Worm (Caenorhabditis elegans): ENCODE data around the gene nas-37.

The nas-37 gene

DNA sequence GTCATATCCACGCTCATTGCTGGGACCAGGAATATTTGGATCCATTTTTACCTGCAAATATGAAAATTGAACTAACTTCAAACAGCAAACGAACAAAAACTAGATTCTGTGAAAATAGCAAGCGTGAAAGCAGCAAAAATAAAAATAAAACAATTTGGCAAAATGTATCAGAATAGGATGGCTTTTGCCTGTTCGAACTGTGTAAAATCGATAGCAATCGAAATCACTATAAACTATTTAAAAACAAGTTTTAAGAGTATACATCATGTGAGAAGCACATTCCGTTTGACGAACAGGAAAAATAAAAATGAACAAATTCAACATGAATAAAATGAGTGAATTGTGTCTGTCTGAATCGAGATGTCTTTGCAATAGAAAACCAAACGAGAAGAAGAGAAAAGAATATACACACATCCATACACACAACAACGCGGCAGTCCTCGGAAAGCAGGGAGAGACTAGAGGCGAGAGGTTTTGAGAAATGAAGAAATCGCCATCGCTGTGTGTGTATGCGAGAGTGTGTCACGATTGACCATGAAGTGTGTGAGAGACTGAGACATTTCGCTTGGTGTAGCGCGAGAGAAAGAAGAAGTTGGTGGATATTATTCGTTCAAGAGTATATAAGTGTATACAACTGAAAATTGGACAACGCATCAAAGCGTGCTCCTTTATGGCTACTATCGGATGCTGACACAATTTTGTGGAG lies 49.3 kb downstream of the nas-37 start, which contains the start of gene phf-34:
phf-34 (minus strand) TSS at position 51 of the 706 bp plus-strand sequence.
- peak; percentile 22 for TF ChIP-seq mep-1 (tag; optimal IDR thresholded peaks at IDR 0.05)
- peak; percentile 38 for TF ChIP-seq unc-120 (tag; optimal IDR thresholded peaks at IDR 0.05; ENCODE audit: poor library complexity, severe bottlenecking)
- TF ChIP-seq snpc-4 (tag; optimal IDR thresholded peaks at IDR 0.05), result no peak
- TF ChIP-seq bed-3 (GFP tag; optimal IDR thresholded peaks at IDR 0.05), result no peak
- peak; percentile 66 for TF ChIP-seq ces-1 (GFP tag; optimal IDR thresholded peaks at IDR 0.05)
- no peak for TF ChIP-seq nhr-237 (tag; optimal IDR thresholded peaks at IDR 0.05)
- TF ChIP-seq mab-5 (tag; optimal IDR thresholded peaks at IDR 0.05), result no peak
- no peak for TF ChIP-seq ceh-43 (GFP tag; optimal IDR thresholded peaks at IDR 0.05)
- peak; percentile 28 for TF ChIP-seq sptf-1 (tag; optimal IDR thresholded peaks at IDR 0.05)
- TF ChIP-seq zip-8 (tag; optimal IDR thresholded peaks at IDR 0.05), result no peak
- TF ChIP-seq blmp-1 (tag; optimal IDR thresholded peaks at IDR 0.05), result no peak
- no peak for TF ChIP-seq lin-32 (GFP tag; optimal IDR thresholded peaks at IDR 0.05)
- TF ChIP-seq ceh-39 (tag; optimal IDR thresholded peaks at IDR 0.05), result no peak
- TF ChIP-seq lin-13 (tag; optimal IDR thresholded peaks at IDR 0.05), result no peak
- TF ChIP-seq unc-62 (GFP tag; optimal IDR thresholded peaks at IDR 0.05), result peak; percentile 37
- TF ChIP-seq M03D4.4 (tag; optimal IDR thresholded peaks at IDR 0.05), result no peak
- TF ChIP-seq nhr-12 (tag; optimal IDR thresholded peaks at IDR 0.05), result no peak
- no peak for TF ChIP-seq drap-1 (GFP tag; optimal IDR thresholded peaks at IDR 0.05)
- TF ChIP-seq tbx-8 (GFP tag; optimal IDR thresholded peaks at IDR 0.05), result no peak
- peak; percentile 22 for TF ChIP-seq mls-2 (tag; optimal IDR thresholded peaks at IDR 0.05)
- no peak for TF ChIP-seq nhr-76 (tag; optimal IDR thresholded peaks at IDR 0.05)
- no peak for TF ChIP-seq cnd-1 (tag; optimal IDR thresholded peaks at IDR 0.05)
- no peak for TF ChIP-seq sem-2 (GFP tag; optimal IDR thresholded peaks at IDR 0.05)
- TF ChIP-seq lsy-2 (tag; optimal IDR thresholded peaks at IDR 0.05), result no peak
- TF ChIP-seq unc-39 (tag; optimal IDR thresholded peaks at IDR 0.05), result no peak
- peak; percentile 21 for TF ChIP-seq ham-2 (GFP tag; optimal IDR thresholded peaks at IDR 0.05)
- no peak for TF ChIP-seq nhr-2 (tag; optimal IDR thresholded peaks at IDR 0.05)
- no peak for TF ChIP-seq pha-4 (tag; optimal IDR thresholded peaks at IDR 0.05)
- no peak for TF ChIP-seq ceh-83 (GFP tag; optimal IDR thresholded peaks at IDR 0.05)
- TF ChIP-seq elt-3 (tag; optimal IDR thresholded peaks at IDR 0.05), result no peak
- TF ChIP-seq flh-1 (GFP tag; optimal IDR thresholded peaks at IDR 0.05), result no peak
- TF ChIP-seq elt-1 (tag; optimal IDR thresholded peaks at IDR 0.05; ENCODE audit: borderline replicate concordance, insufficient read depth), result no peak
- peak; percentile 35 for TF ChIP-seq hlh-1 (tag; optimal IDR thresholded peaks at IDR 0.05)
- no peak for TF ChIP-seq ztf-11 (tag; optimal IDR thresholded peaks at IDR 0.05)
- TF ChIP-seq nhr-28 (tag; optimal IDR thresholded peaks at IDR 0.05), result no peak

ce11 chrX:9894844-9895243 lies 54.0 kb downstream of the nas-37 start, which contains the start of gene F21G4.3:
TSS of gene F21G4.3 (plus strand) at chrX:9895144.
- no peak for TF ChIP-seq unc-120 (tag; optimal IDR thresholded peaks at IDR 0.05; ENCODE audit: poor library complexity, severe bottlenecking)
- no peak for TF ChIP-seq nhr-237 (tag; optimal IDR thresholded peaks at IDR 0.05)
- no peak for TF ChIP-seq zip-8 (tag; optimal IDR thresholded peaks at IDR 0.05)
- no peak for TF ChIP-seq elt-1 (tag; optimal IDR thresholded peaks at IDR 0.05; ENCODE audit: borderline replicate concordance, insufficient read depth)
- TF ChIP-seq unc-62 (GFP tag; optimal IDR thresholded peaks at IDR 0.05), result no peak

Measured in whole organism, mixed stage, embryonic.